Worm (Caenorhabditis elegans) whole organism, young adult: ENCODE results near the gene ugt-3.

Experiments used
- B0336.3 ChIP-seq: fragments of 200-800 bp; sonication (Bioruptor generic); IDR thresholded peaks from 2 replicates; pipeline ENCODE4 v1.3.6; 2022; ENCODE audit warnings: missing genetic modification characterization, missing compliant biosample characterization
- F10E7.11 ChIP-seq: sonication (generic microtip); optimal IDR thresholded peaks from 2 replicates; lab custom pipeline; 2017; ENCODE audit warnings: mild to moderate bottlenecking, missing genetic modification characterization, moderate library complexity, missing compliant biosample characterization
- F22D6.2 ChIP-seq: sonication (generic microtip); optimal IDR thresholded peaks from 2 replicates; lab custom pipeline; 2016; ENCODE audit warnings: mild to moderate bottlenecking, missing genetic modification characterization, missing compliant biosample characterization
- F39B2.1 ChIP-seq: fragments of 200-800 bp; sonication (Bioruptor generic); IDR thresholded peaks from 2 replicates; pipeline ENCODE4 v1.3.6; 2022; ENCODE audit warnings: missing genetic modification reagents, missing genetic modification characterization, missing compliant biosample characterization
- F52B5.7 ChIP-seq: sonication (generic microtip); optimal IDR thresholded peaks from 2 replicates; lab custom pipeline; 2016; ENCODE audit warnings: mild to moderate bottlenecking, missing genetic modification characterization, missing compliant biosample characterization
- T07F8.4 ChIP-seq: sonication (generic microtip); optimal IDR thresholded peaks from 2 replicates; lab custom pipeline; 2016; ENCODE audit warnings: mild to moderate bottlenecking, missing genetic modification characterization, moderate library complexity, missing compliant biosample characterization
- Y56A3A.18 ChIP-seq: fragments of 200-800 bp; sonication (Bioruptor generic); IDR thresholded peaks from 2 replicates; pipeline ENCODE4 v1.3.6; 2022; ENCODE audit warnings: missing genetic modification reagents, missing genetic modification characterization, missing compliant biosample characterization
- ama-1 ChIP-seq, 3 experiments: fragments of 150-350 bp in 1 of 3; sonication (generic microtip) in 2 of 3; optimal IDR thresholded peaks; 2 replicates each; lab custom pipeline; 2014 to 2018; ENCODE audit warnings: missing biosample characterization in 2 of 3, missing genetic modification characterization in 2 of 3, missing genetic modification reagents in 2 of 3
- aptf-2 ChIP-seq: fragments of 200-800 bp; sonication (Bioruptor generic); conservative IDR thresholded peaks from 2 replicates; pipeline ENCODE4 v1.3.6; 2022; ENCODE audit warnings: missing genetic modification reagents, missing genetic modification characterization, missing compliant biosample characterization
- atf-7 ChIP-seq: sonication (generic microtip); optimal IDR thresholded peaks from 2 replicates; lab custom pipeline; 2017; ENCODE audit warnings: mild to moderate bottlenecking, missing genetic modification characterization, missing compliant biosample characterization
- athp-1 ChIP-seq: sonication (generic microtip); optimal IDR thresholded peaks from 2 replicates; lab custom pipeline; 2017; ENCODE audit warnings: mild to moderate bottlenecking, missing genetic modification characterization, missing compliant biosample characterization
- attf-5 ChIP-seq: fragments of 200-800 bp; sonication (Bioruptor generic); optimal IDR thresholded peaks from 2 replicates; lab custom pipeline; 2018; ENCODE audit warnings: mild to moderate bottlenecking, missing genetic modification characterization, missing compliant biosample characterization
- bed-1 ChIP-seq: fragments of 200-800 bp; sonication (Bioruptor generic); IDR thresholded peaks from 2 replicates; pipeline ENCODE4 v1.3.6; 2022; ENCODE audit warnings: missing genetic modification reagents, missing genetic modification characterization, missing compliant biosample characterization
- ceh-100 ChIP-seq: fragments of 200-800 bp; sonication (Bioruptor generic); IDR thresholded peaks from 2 replicates; pipeline ENCODE4 v1.3.6; 2022; ENCODE audit warnings: missing genetic modification reagents, missing genetic modification characterization, missing compliant biosample characterization
- ceh-27 ChIP-seq: fragments of 200-800 bp; sonication (Bioruptor generic); optimal IDR thresholded peaks from 2 replicates; lab custom pipeline; 2018; ENCODE audit warnings: mild to moderate bottlenecking, missing genetic modification characterization, moderate library complexity, missing compliant biosample characterization
- ceh-58 ChIP-seq: fragments of 200-800 bp; sonication (Bioruptor generic); IDR thresholded peaks from 2 replicates; pipeline ENCODE4 v1.3.6; 2022; ENCODE audit warnings: missing genetic modification characterization, missing compliant biosample characterization
- ceh-91 ChIP-seq: fragments of 200-800 bp; sonication (Bioruptor generic); IDR thresholded peaks from 2 replicates; pipeline ENCODE4 v1.3.6; 2022; ENCODE audit warnings: missing genetic modification reagents, missing genetic modification characterization, missing compliant biosample characterization
- dox-1 ChIP-seq: fragments of 200-800 bp; sonication (Bioruptor generic); IDR thresholded peaks from 2 replicates; pipeline ENCODE4 v1.3.6; 2022; ENCODE audit warnings: missing genetic modification reagents, missing genetic modification characterization, missing compliant biosample characterization
- efl-1 ChIP-seq: fragments of 150-350 bp; optimal IDR thresholded peaks from 2 replicates; lab custom pipeline; 2014; ENCODE audit warnings: missing biosample characterization, missing genetic modification reagents, missing genetic modification characterization
- egl-44 ChIP-seq: fragments of 200-800 bp; sonication (Bioruptor generic); IDR thresholded peaks from 2 replicates; pipeline ENCODE4 v1.3.6; 2022; ENCODE audit warnings: missing genetic modification reagents, missing genetic modification characterization, missing compliant biosample characterization
- ets-4 ChIP-seq: fragments of 200-800 bp; sonication (Bioruptor generic); optimal IDR thresholded peaks from 2 replicates; lab custom pipeline; 2018; ENCODE audit warnings: mild to moderate bottlenecking, missing genetic modification characterization, missing compliant biosample characterization
- him-1 ChIP-seq: sonication (generic microtip); optimal IDR thresholded peaks from 2 replicates; lab custom pipeline; 2016; ENCODE audit warnings: missing genotype, missing genetic modification reagents, missing genetic modification characterization, missing compliant biosample characterization
- hrde-1 ChIP-seq: sonication (generic microtip); optimal IDR thresholded peaks from 2 replicates; lab custom pipeline; 2016; ENCODE audit warnings: missing genetic modification characterization, mild to moderate bottlenecking, missing compliant biosample characterization, moderate library complexity, missing genotype, missing genetic modification reagents, borderline replicate concordance
- lag-1 ChIP-seq: fragments of 200-800 bp; sonication (Bioruptor generic); IDR thresholded peaks from 2 replicates; pipeline ENCODE4 v1.3.6; 2022; ENCODE audit warnings: missing genetic modification reagents, missing genetic modification characterization, missing compliant biosample characterization
- madf-10 ChIP-seq: sonication (generic microtip); optimal IDR thresholded peaks from 2 replicates; lab custom pipeline; 2016; ENCODE audit warnings: mild to moderate bottlenecking, missing genetic modification characterization, missing compliant biosample characterization
- madf-8 ChIP-seq: fragments of 200-800 bp; sonication (Bioruptor generic); conservative IDR thresholded peaks from 2 replicates; pipeline ENCODE4 v1.3.6; 2022; ENCODE audit warnings: missing genetic modification reagents, missing genetic modification characterization, missing compliant biosample characterization
- nfya-1 ChIP-seq: sonication (generic microtip); optimal IDR thresholded peaks from 2 replicates; lab custom pipeline; 2017; ENCODE audit warnings: antibody characterized with exemption, missing compliant biosample characterization, missing genetic modification characterization, borderline replicate concordance; ENCODE audit not compliant: insufficient read depth
- nfya-2 ChIP-seq: fragments of 200-800 bp; sonication (Bioruptor generic); IDR thresholded peaks from 2 replicates; pipeline ENCODE4 v1.3.6; 2022; ENCODE audit warnings: missing genetic modification reagents, missing genetic modification characterization, missing compliant biosample characterization
- nhr-27 ChIP-seq: fragments of 200-800 bp; sonication (Bioruptor generic); optimal IDR thresholded peaks from 2 replicates; lab custom pipeline; 2018; ENCODE audit warnings: mild to moderate bottlenecking, missing genetic modification characterization, moderate library complexity, missing compliant biosample characterization
- nhr-80 ChIP-seq: sonication (generic microtip); optimal IDR thresholded peaks from 2 replicates; lab custom pipeline; 2016; ENCODE audit warnings: missing genetic modification characterization, missing compliant biosample characterization
- pbrm-1 ChIP-seq: fragments of 200-800 bp; sonication (Bioruptor generic); IDR thresholded peaks from 2 replicates; pipeline ENCODE4 v1.3.6; 2022; ENCODE audit warnings: missing genetic modification reagents, missing genetic modification characterization, missing compliant biosample characterization
- rpc-1 ChIP-seq, 2 experiments: fragments of 150-350 bp in 1 of 2; sonication (generic microtip) in 1 of 2; optimal IDR thresholded peaks; 2 replicates each; lab custom pipeline; 2014 to 2018; ENCODE audit warnings: missing biosample characterization in 1 of 2, missing genetic modification characterization in 1 of 2, missing genetic modification reagents in 1 of 2, missing genotype in 1 of 2
- snpc-1.3 ChIP-seq: sonication (generic microtip); optimal IDR thresholded peaks from 2 replicates; lab custom pipeline; 2017; ENCODE audit warnings: missing genetic modification characterization, mild to moderate bottlenecking, missing compliant biosample characterization, antibody characterized with exemption, moderate library complexity, missing genotype, missing genetic modification reagents; ENCODE audit not compliant: insufficient read depth
- tlf-1 ChIP-seq: fragments of 200-800 bp; sonication (Bioruptor generic); optimal IDR thresholded peaks from 2 replicates; lab custom pipeline; 2018; ENCODE audit warnings: mild to moderate bottlenecking, missing genetic modification characterization, missing compliant biosample characterization
- xnd-1 ChIP-seq: sonication (generic microtip); optimal IDR thresholded peaks from 2 replicates; lab custom pipeline; 2016; ENCODE audit warnings: missing genotype, missing genetic modification reagents, missing genetic modification characterization, missing compliant biosample characterization
- zfh-2 ChIP-seq: fragments of 200-800 bp; sonication (Bioruptor generic); conservative IDR thresholded peaks from 2 replicates; pipeline ENCODE4 v1.3.6; 2022; ENCODE audit warnings: missing genetic modification reagents, missing genetic modification characterization, missing compliant biosample characterization
- zim-3 ChIP-seq: sonication (generic microtip); optimal IDR thresholded peaks from 2 replicates; lab custom pipeline; 2017; ENCODE audit warnings: mild to moderate bottlenecking, missing genetic modification characterization, moderate library complexity, missing compliant biosample characterization
- ztf-18 ChIP-seq: sonication (generic microtip); optimal IDR thresholded peaks from 2 replicates; lab custom pipeline; 2016; ENCODE audit warnings: missing genotype, mild to moderate bottlenecking, missing genetic modification characterization, missing compliant biosample characterization
- ztf-3 ChIP-seq: fragments of 200-800 bp; sonication (Bioruptor generic); optimal IDR thresholded peaks from 2 replicates; lab custom pipeline; 2018; ENCODE audit warnings: mild to moderate bottlenecking, missing genetic modification characterization, missing compliant biosample characterization

The ugt-3 gene

ce11 chrV:12835388-12835787 lies 35.3 kb upstream of the ugt-3 start, which contains the start of gene C44H9.4:
C44H9.4 (plus strand) TSS chrV:12835688.
- TF ChIP-seq athp-1: no peak
- TF ChIP-seq zfh-2 (GFP tag; lab: Robert Waterston, UW): no peak
- TF ChIP-seq rpc-1 (optimal IDR thresholded peaks at IDR 0.05; lab: Kevin White, UChicago): no peak
- TF ChIP-seq rpc-1 (tag; optimal IDR thresholded peaks at IDR 0.05; lab: Kevin White, UChicago): no peak
- no peak for TF ChIP-seq zim-3 (tag; lab: Kevin White, UChicago)
- no peak for TF ChIP-seq ztf-3 (GFP tag; lab: Kevin White, UChicago)
- TF ChIP-seq F39B2.1: no peak
- TF ChIP-seq F22D6.2 (tag; lab: Kevin White, UChicago): no peak
- TF ChIP-seq ets-4 (GFP tag; lab: Kevin White, UChicago): no peak
- TF ChIP-seq madf-10 (tag; lab: Kevin White, UChicago): no peak
- no peak for TF ChIP-seq ceh-58 (GFP tag; lab: Robert Waterston, UW)
- TF ChIP-seq him-1 (tag; lab: Kevin White, UChicago): no peak
- no peak for TF ChIP-seq atf-7 (tag; lab: Kevin White, UChicago)
- TF ChIP-seq egl-44 (GFP tag; lab: Robert Waterston, UW): no peak
- TF ChIP-seq ceh-27 (GFP tag; lab: Kevin White, UChicago): no peak
- no peak for TF ChIP-seq Y56A3A.18 (GFP tag; lab: Robert Waterston, UW)
- TF ChIP-seq bed-1 (GFP tag; lab: Robert Waterston, UW): no peak

ce11 chrV:12827219-12827618 lies 27.1 kb upstream of the ugt-3 start, which contains the start of gene ugt-15:
ugt-15 (plus strand) TSS chrV:12827519.
- no peak for TF ChIP-seq nhr-27 (tag; lab: Kevin White, UChicago)
- TF ChIP-seq nhr-80: peak; percentile 18
- no peak for TF ChIP-seq madf-8

ce11 chrV:12824777-12825176 lies 24.7 kb upstream of the ugt-3 start, which contains the start of gene ugt-16:
ugt-16 (plus strand) TSS chrV:12825024.
- TF ChIP-seq T07F8.4: no peak
- TF ChIP-seq ama-1 (optimal IDR thresholded peaks at IDR 0.05; lab: Kevin White, UChicago): no peak
- no peak for TF ChIP-seq ama-1 (GFP tag; optimal IDR thresholded peaks at IDR 0.05; lab: Kevin White, UChicago)
- peak; percentile 51 for TF ChIP-seq nhr-80

- peak; percentile 46 for TF ChIP-seq nhr-80
- no peak for TF ChIP-seq F52B5.7
Measured at ce11 chrV:12822065-12822464, 22.0 kb upstream of the ugt-3 start.

ce11 chrV:12819792-12820453 lies 19.9 kb upstream of the ugt-3 start, which contains the start of the genes ZC443.4 and ugt-18:
ZC443.4 (minus strand) TSS chrV:12819886.
ugt-18 (plus strand) TSS chrV:12820260.
- TF ChIP-seq snpc-1.3 (tag; lab: Kevin White, UChicago) (no peak), hrde-1 (no peak), T07F8.4 (no peak), nhr-80 (peak; percentile 5), dox-1 (no peak), B0336.3 (no peak), nfya-1 (tag; lab: Kevin White, UChicago) (no peak)

- TF ChIP-seq xnd-1 (tag; lab: Kevin White, UChicago) (no peak), F52B5.7 (no peak), efl-1 (no peak), pbrm-1 (peak; percentile 57; the same call in 1 of the 2 replicates), ceh-91 (GFP tag; lab: Robert Waterston, UW) (no peak), nfya-2 (GFP tag; lab: Robert Waterston, UW) (no peak), lag-1 (GFP tag; lab: Robert Waterston, UW) (no peak), attf-5 (GFP tag; lab: Kevin White, UChicago) (peak; percentile 50), dox-1 (0 out of 2 replicates have a peak, but pooled peaks have one; percentile 39), tlf-1 (GFP tag; lab: Kevin White, UChicago) (no peak), ztf-18 (peak; percentile 4), ceh-100 (GFP tag; lab: Robert Waterston, UW) (no peak), F10E7.11 (no peak), aptf-2 (GFP tag; lab: Robert Waterston, UW) (no peak)
Measured at ce11 chrV:12819155-12819554, 19.1 kb upstream of the ugt-3 start.
